Fruit fly (Drosophila melanogaster): ENCODE results near the gene Pfdn5.

Pfdn5 gene

dm6 chr3R:22468829-22469487 is 17.9 kb upstream of the Pfdn5 start (continued):
- TF ChIP-seq odd (GFP tag; optimal IDR thresholded peaks at IDR 0.05): peak; percentile 75
- TF ChIP-seq salm (tag; optimal IDR thresholded peaks at IDR 0.05): peak; percentile 62
- TF ChIP-seq CG7745 (tag; optimal IDR thresholded peaks at IDR 0.05): no peak
- no peak for TF ChIP-seq Hr39 (optimal IDR thresholded peaks at IDR 0.05)
- TF ChIP-seq emc (GFP tag; optimal IDR thresholded peaks at IDR 0.05): peak; percentile 78
- peak; percentile 44 for TF ChIP-seq CG10462 (GFP tag; optimal IDR thresholded peaks at IDR 0.05)
- TF ChIP-seq CG11696 (GFP tag; IDR thresholded peaks at IDR 0.05): 0 out of 2 replicates have a peak, but pooled peaks have one; percentile 25
- TF ChIP-seq unc-4 (GFP tag; IDR thresholded peaks at IDR 0.05; ENCODE audit: partially characterized antibody): no peak
- peak; percentile 57 for TF ChIP-seq CG11085 (GFP tag; IDR thresholded peaks at IDR 0.05)
- peak; percentile 82 for TF ChIP-seq CG1233 (GFP tag; optimal IDR thresholded peaks at IDR 0.05)
- peak; percentile 93 for TF ChIP-seq caup (GFP tag; optimal IDR thresholded peaks at IDR 0.05; ENCODE audit: severe bottlenecking)
- TF ChIP-seq CG16815 (GFP tag; optimal IDR thresholded peaks at IDR 0.05): peak; percentile 50
- no peak for TF ChIP-seq CG1832 (GFP tag; optimal IDR thresholded peaks at IDR 0.05)
- peak; percentile 84 for TF ChIP-seq Aef1 (GFP tag; IDR thresholded peaks at IDR 0.05)
- peak; percentile 86 for TF ChIP-seq lmd (GFP tag; IDR thresholded peaks at IDR 0.05)
- peak; percentile 84 for TF ChIP-seq tx (GFP tag; optimal IDR thresholded peaks at IDR 0.05)
- TF ChIP-seq Sry-δ (GFP tag; optimal IDR thresholded peaks at IDR 0.05): peak; percentile 39
- TF ChIP-seq abd-A (tag; optimal IDR thresholded peaks at IDR 0.05): peak; percentile 86
- peak; percentile 93 for TF ChIP-seq Meics (GFP tag; optimal IDR thresholded peaks at IDR 0.05)
- TF ChIP-seq Elba2 (GFP tag; optimal IDR thresholded peaks at IDR 0.05): no peak
- peak; percentile 80 for TF ChIP-seq CG4424 (GFP tag; optimal IDR thresholded peaks at IDR 0.05)
- peak; percentile 73 for TF ChIP-seq cg (GFP tag; optimal IDR thresholded peaks at IDR 0.05)
- peak; percentile 75 for TF ChIP-seq rib (GFP tag; IDR thresholded peaks at IDR 0.05)
- TF ChIP-seq Max (GFP tag; optimal IDR thresholded peaks at IDR 0.05): peak; percentile 81
- peak; percentile 93 for TF ChIP-seq dmrt99B (tag; optimal IDR thresholded peaks at IDR 0.05)
- TF ChIP-seq exex (tag; optimal IDR thresholded peaks at IDR 0.05): peak; percentile 65
- TF ChIP-seq CkIIα-i1 (GFP tag; IDR thresholded peaks at IDR 0.05): peak; percentile 33; the same call in 1 of the 2 replicates
- TF ChIP-seq Hmr (GFP tag; optimal IDR thresholded peaks at IDR 0.05): peak; percentile 95
- no peak for TF ChIP-seq h (optimal IDR thresholded peaks at IDR 0.05)
- TF ChIP-seq Kr (GFP tag; optimal IDR thresholded peaks at IDR 0.05): no peak
- no peak for TF ChIP-seq HLH4C (GFP tag; IDR thresholded peaks at IDR 0.05; ENCODE audit: partially characterized antibody)
- peak; percentile 65; the same call in 1 of the 2 replicates for TF ChIP-seq sens-2 (GFP tag; IDR thresholded peaks at IDR 0.05)
- TF ChIP-seq bbx (GFP tag; IDR thresholded peaks at IDR 0.05; ENCODE audit: partially characterized antibody): no peak
- peak; percentile 97 for TF ChIP-seq Ets65A (GFP tag)
- TF ChIP-seq Deaf1 (tag; optimal IDR thresholded peaks at IDR 0.05): peak; percentile 70
- TF ChIP-seq CG43689 (GFP tag; IDR thresholded peaks at IDR 0.05): peak; percentile 68
- TF ChIP-seq shn (GFP tag; optimal IDR thresholded peaks at IDR 0.05): peak; percentile 85
- peak; percentile 73 for TF ChIP-seq ERR (GFP tag; optimal IDR thresholded peaks at IDR 0.05)
- peak; percentile 51 for TF ChIP-seq CG10565 (GFP tag; optimal IDR thresholded peaks at IDR 0.05)
- TF ChIP-seq crp (GFP tag; optimal IDR thresholded peaks at IDR 0.05): peak in 1 of 2 experiments; percentile 28
- peak; percentile 76 for TF ChIP-seq al (GFP tag; IDR thresholded peaks at IDR 0.05)
- TF ChIP-seq CG15011 (GFP tag; optimal IDR thresholded peaks at IDR 0.05): peak; percentile 81
- TF ChIP-seq MTF-1 (GFP tag; optimal IDR thresholded peaks at IDR 0.05; ENCODE audit: borderline replicate concordance): peak; percentile 1
- peak; percentile 57 for TF ChIP-seq E2f2 (GFP tag; IDR thresholded peaks at IDR 0.05)
- no peak for TF ChIP-seq CG3065 (GFP tag; optimal IDR thresholded peaks at IDR 0.05)
- TF ChIP-seq gt (GFP tag; IDR thresholded peaks at IDR 0.05): 0 out of 2 replicates have a peak, but pooled peaks have one; percentile 16
- peak; percentile 23 for TF ChIP-seq NC2α (GFP tag; optimal IDR thresholded peaks at IDR 0.05)
- TF ChIP-seq Lpt (GFP tag; optimal IDR thresholded peaks at IDR 0.05): no peak
- peak; percentile 84 for TF ChIP-seq B-H2 (GFP tag; optimal IDR thresholded peaks at IDR 0.05)
- peak; percentile 44 for TF ChIP-seq CG13123 (GFP tag; optimal IDR thresholded peaks at IDR 0.05)

All from whole organism, embryonic.